Worm (Caenorhabditis elegans) whole organism, young adult: ENCODE measurements around the gene F56A8.5.

Experiments
- B0261.1 ChIP-seq: sonication (generic microtip); optimal IDR thresholded peaks from 2 replicates; lab custom pipeline; 2016; ENCODE audit warnings: mild to moderate bottlenecking, missing genetic modification characterization, moderate library complexity, missing compliant biosample characterization
- hmg-20 ChIP-seq: fragments of 200-800 bp; sonication (Bioruptor generic); IDR thresholded peaks from 2 replicates; pipeline ENCODE4 v1.3.6; 2022; ENCODE audit warnings: missing genetic modification reagents, missing genetic modification characterization, missing compliant biosample characterization
- nfya-2 ChIP-seq: fragments of 200-800 bp; sonication (Bioruptor generic); IDR thresholded peaks from 2 replicates; pipeline ENCODE4 v1.3.6; 2022; ENCODE audit warnings: missing genetic modification reagents, missing genetic modification characterization, missing compliant biosample characterization
- unc-130 ChIP-seq: sonication (generic microtip); optimal IDR thresholded peaks from 2 replicates; lab custom pipeline; 2016; ENCODE audit warnings: missing genetic modification reagents, missing genetic modification characterization, missing compliant biosample characterization
- unc-62 ChIP-seq: fragments of 150-350 bp; optimal IDR thresholded peaks from 2 replicates; lab custom pipeline; 2014; ENCODE audit warnings: missing biosample characterization, missing genetic modification reagents, missing genetic modification characterization
- ztf-3 ChIP-seq: fragments of 200-800 bp; sonication (Bioruptor generic); optimal IDR thresholded peaks from 2 replicates; lab custom pipeline; 2018; ENCODE audit warnings: mild to moderate bottlenecking, missing genetic modification characterization, missing compliant biosample characterization

DNA sequence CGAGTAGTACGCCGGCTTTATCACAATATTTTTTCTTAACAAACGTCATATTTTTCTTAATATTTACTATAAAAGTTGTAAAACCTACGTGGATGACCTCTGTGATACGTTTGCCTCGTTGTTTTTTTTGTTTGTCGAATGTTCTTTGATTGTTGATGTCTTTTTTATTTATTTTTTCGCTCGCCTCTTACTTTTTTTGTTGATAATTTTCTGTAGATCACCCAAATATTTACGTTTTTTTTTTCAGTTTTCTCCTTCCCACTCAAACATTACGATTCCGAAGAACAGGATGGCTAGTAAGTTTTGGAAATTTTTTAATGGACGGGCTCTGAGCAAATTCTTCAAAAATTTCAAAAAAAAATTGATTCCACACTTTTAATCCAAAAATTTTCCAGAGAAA, 5.3 kb upstream of the F56A8.5 start:
- TF ChIP-seq unc-62 (GFP tag; lab: Kevin White, UChicago) (no peak), B0261.1 (no peak), nfya-2 (GFP tag; lab: Robert Waterston, UW) (no peak), hmg-20 (GFP tag; lab: Robert Waterston, UW) (no peak), ztf-3 (GFP tag; lab: Kevin White, UChicago) (no peak), unc-130 (GFP tag; lab: Kevin White, UChicago) (no peak)
